Worm (Caenorhabditis elegans): Measurements from ENCODE around the gene C34C6.3.

DNA sequence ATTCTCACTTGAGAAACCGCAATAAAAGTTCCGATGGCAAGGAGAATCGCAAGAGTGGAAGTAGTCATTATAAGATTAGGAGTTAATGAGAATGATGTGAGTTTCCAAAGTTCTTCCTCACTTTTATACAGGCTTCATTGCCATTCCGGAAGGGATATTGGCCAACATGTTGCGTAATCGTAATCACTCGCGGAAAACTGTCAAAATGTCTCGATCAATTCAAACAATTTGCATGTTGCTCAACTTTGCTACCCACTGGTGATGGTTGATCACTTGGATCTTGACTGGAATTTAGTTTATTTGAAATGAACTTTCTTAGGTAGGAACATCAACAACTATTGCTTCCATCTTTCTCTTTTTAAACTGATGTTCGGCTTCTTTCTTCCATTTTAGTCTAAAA lies 45.7 kb downstream of the C34C6.3 start, which contains the start of gene idpb-4:
- no peak for TF ChIP-seq F49E8.2 (tag; optimal IDR thresholded peaks at IDR 0.05; ENCODE audit: insufficient read depth)
- no peak for TF ChIP-seq nhr-179 (tag; optimal IDR thresholded peaks at IDR 0.05)
- no peak for TF ChIP-seq D2030.7 (GFP tag; IDR thresholded peaks at IDR 0.05)
- no peak for TF ChIP-seq mes-4 (tag; optimal IDR thresholded peaks at IDR 0.05)
- TF ChIP-seq ceh-40 (GFP tag; IDR thresholded peaks at IDR 0.05): no peak
- TF ChIP-seq atf-7 (tag; optimal IDR thresholded peaks at IDR 0.05): no peak
- no peak for TF ChIP-seq snpc-1.3 (tag; optimal IDR thresholded peaks at IDR 0.05; ENCODE audit: insufficient read depth)
- no peak for TF ChIP-seq hmg-1.2 (GFP tag; IDR thresholded peaks at IDR 0.05)
